Worm (Caenorhabditis elegans): Measurements from ENCODE around the gene F58A4.1.

Gene F58A4.1

ce11 chrIII:9565973-9566372, 32.3 kb upstream of the F58A4.1 start, which contains the start of gene C48B4.11:
Gene C48B4.11, minus strand, starts transcription at chrIII:9566115.
- TF ChIP-seq snpc-3.4 (tag; optimal IDR thresholded peaks at IDR 0.05) (no peak), mcd-1 (GFP tag; IDR thresholded peaks at IDR 0.05) (no peak), F22D6.2 (tag; optimal IDR thresholded peaks at IDR 0.05) (no peak), F33H1.4 (GFP tag; IDR thresholded peaks at IDR 0.05) (peak; percentile 87), B0336.3 (GFP tag; IDR thresholded peaks at IDR 0.05) (no peak), unc-130 (GFP tag; optimal IDR thresholded peaks at IDR 0.05) (no peak), Y53G8AR.9 (GFP tag; conservative IDR thresholded peaks at IDR 0.05) (no peak), somi-1 (GFP tag; optimal IDR thresholded peaks at IDR 0.05) (no peak), him-1 (tag; optimal IDR thresholded peaks at IDR 0.05) (peak; percentile 48), attf-3 (GFP tag; conservative IDR thresholded peaks at IDR 0.05) (no peak), madf-6 (GFP tag; IDR thresholded peaks at IDR 0.05) (peak; percentile 82), snpc-1.1 (tag; optimal IDR thresholded peaks at IDR 0.05; ENCODE audit: insufficient read depth) (no peak), F37B4.10 (GFP tag; IDR thresholded peaks at IDR 0.05) (no peak), ceh-58 (GFP tag; IDR thresholded peaks at IDR 0.05) (no peak), egrh-3 (GFP tag; IDR thresholded peaks at IDR 0.05) (no peak), gei-17 (GFP tag; optimal IDR thresholded peaks at IDR 0.05) (no peak), ztf-3 (GFP tag; optimal IDR thresholded peaks at IDR 0.05) (no peak), F23B12.7 (tag; optimal IDR thresholded peaks at IDR 0.05; ENCODE audit: insufficient read depth) (no peak), ztf-28 (GFP tag; IDR thresholded peaks at IDR 0.05) (no peak), lag-1 (GFP tag; IDR thresholded peaks at IDR 0.05) (no peak), mel-28 (tag; optimal IDR thresholded peaks at IDR 0.05; ENCODE audit: borderline replicate concordance) (no peak), hmg-1.2 (GFP tag; IDR thresholded peaks at IDR 0.05) (no peak), ama-1 (optimal IDR thresholded peaks at IDR 0.05) (no peak), ama-1 (GFP tag; optimal IDR thresholded peaks at IDR 0.05) (no peak), xnd-1 (tag; optimal IDR thresholded peaks at IDR 0.05) (peak; percentile 68), lsl-1 (GFP tag; optimal IDR thresholded peaks at IDR 0.05) (peak; percentile 93), nhr-179 (tag; optimal IDR thresholded peaks at IDR 0.05) (no peak), F55B11.4 (tag; optimal IDR thresholded peaks at IDR 0.05; ENCODE audit: borderline replicate concordance, insufficient read depth) (no peak), atf-7 (tag; optimal IDR thresholded peaks at IDR 0.05) (no peak), ceh-100 (GFP tag; IDR thresholded peaks at IDR 0.05) (no peak), dox-1 (GFP tag; IDR thresholded peaks at IDR 0.05) (0 out of 2 replicates have a peak, but pooled peaks have one; percentile 20), die-1 (tag; optimal IDR thresholded peaks at IDR 0.05) (no peak), efl-1 (GFP tag; optimal IDR thresholded peaks at IDR 0.05) (peak; percentile 12), lsy-27 (tag; optimal IDR thresholded peaks at IDR 0.05; ENCODE audit: borderline replicate concordance, insufficient read depth) (no peak), ztf-26 (tag; optimal IDR thresholded peaks at IDR 0.05) (no peak), zfh-2 (GFP tag; conservative IDR thresholded peaks at IDR 0.05) (no peak), aptf-2 (GFP tag; conservative IDR thresholded peaks at IDR 0.05) (no peak), ztf-18 (tag; optimal IDR thresholded peaks at IDR 0.05) (no peak), hsf-1 (GFP tag; IDR thresholded peaks at IDR 0.05) (no peak), snpc-1.3 (tag; optimal IDR thresholded peaks at IDR 0.05; ENCODE audit: insufficient read depth) (no peak), rpc-1 (optimal IDR thresholded peaks at IDR 0.05) (no peak), rpc-1 (tag; optimal IDR thresholded peaks at IDR 0.05) (no peak), madf-8 (GFP tag; conservative IDR thresholded peaks at IDR 0.05) (peak; percentile 61), Y53F4B.3 (GFP tag; IDR thresholded peaks at IDR 0.05) (no peak), F49E8.2 (tag; optimal IDR thresholded peaks at IDR 0.05; ENCODE audit: insufficient read depth) (peak; percentile 25), cebp-2 (GFP tag; IDR thresholded peaks at IDR 0.05) (no peak)

Data from whole organism, young adult.